Fruit fly (Drosophila melanogaster) whole organism, embryonic: ENCODE results near the gene CG5776.
A peak's percentile ranks its signal among the peaks of the same experiment; 100 is the strongest.

Experiments used
- Antp ChIP-seq: fragments of 200-800 bp; sonication (Bioruptor generic); optimal IDR thresholded peaks from 3 replicates; lab custom pipeline; 2016; ENCODE audit warnings: missing biosample characterization, missing genetic modification characterization
- CG10267 ChIP-seq: fragments of 200-800 bp; sonication (Bioruptor generic); optimal IDR thresholded peaks from 2 replicates; lab custom pipeline; 2018; ENCODE audit warnings: missing biosample characterization, mild to moderate bottlenecking, missing genetic modification characterization, moderate library complexity
- CG15011 ChIP-seq: fragments of 200-800 bp; sonication (Bioruptor generic); optimal IDR thresholded peaks from 3 replicates; lab custom pipeline; 2018; ENCODE audit warnings: missing biosample characterization, mild to moderate bottlenecking, missing genetic modification characterization
- CG15479 ChIP-seq: fragments of 200-800 bp; sonication (Bioruptor generic); optimal IDR thresholded peaks from 3 replicates; lab custom pipeline; 2019; ENCODE audit warnings: missing biosample characterization, mild to moderate bottlenecking, missing genetic modification characterization, moderate library complexity
- CG2199 ChIP-seq: fragments of 200-800 bp; sonication (Bioruptor generic); IDR thresholded peaks from 3 replicates; pipeline ENCODE4 v1.3.6; 2022; ENCODE audit warnings: missing biosample characterization, missing genetic modification characterization
- CG34224 ChIP-seq: fragments of 200-800 bp; sonication (Bioruptor generic); IDR thresholded peaks from 3 replicates; pipeline ENCODE4 v1.3.6; 2022; ENCODE audit warnings: missing biosample characterization, missing genetic modification characterization; ENCODE audit not compliant: partially characterized antibody
- CG34376 ChIP-seq: fragments of 200-800 bp; sonication (Bioruptor generic); optimal IDR thresholded peaks from 2 replicates; lab custom pipeline; 2018; ENCODE audit warnings: missing biosample characterization, mild to moderate bottlenecking, missing genetic modification characterization
- CG4282 ChIP-seq: fragments of 200-800 bp; sonication (Bioruptor generic); optimal IDR thresholded peaks from 2 replicates; lab custom pipeline; 2016; ENCODE audit warnings: missing biosample characterization, missing genetic modification characterization
- CG4617 ChIP-seq: fragments of 200-800 bp; sonication (Bioruptor generic); optimal IDR thresholded peaks from 3 replicates; lab custom pipeline; 2016; ENCODE audit warnings: missing biosample characterization, missing genetic modification characterization, borderline replicate concordance
- CG4730 ChIP-seq: fragments of 200-800 bp; sonication (Bioruptor generic); IDR thresholded peaks from 2 replicates; pipeline ENCODE4 v1.3.6; 2022; ENCODE audit warnings: missing biosample characterization, missing genetic modification characterization
- CG6254 ChIP-seq: fragments of 200-800 bp; sonication (Bioruptor generic); optimal IDR thresholded peaks from 3 replicates; lab custom pipeline; 2017; ENCODE audit warnings: mild to moderate bottlenecking, missing biosample characterization, missing genetic modification reagents, missing genetic modification characterization
- CG6854 ChIP-seq: fragments of 200-800 bp; sonication (Bioruptor generic); optimal IDR thresholded peaks from 3 replicates; lab custom pipeline; 2017; ENCODE audit warnings: missing biosample characterization, mild to moderate bottlenecking, missing genetic modification characterization
- Dll ChIP-seq: fragments of 200-800 bp; sonication (Bioruptor generic); IDR thresholded peaks from 4 replicates; pipeline ENCODE4 v1.3.6; 2022; ENCODE audit warnings: missing biosample characterization, missing genetic modification characterization; ENCODE audit not compliant: partially characterized antibody
- GATAe ChIP-seq: fragments of 200-800 bp; sonication (Bioruptor generic); conservative IDR thresholded peaks from 2 replicates; pipeline ENCODE4 v1.3.6; 2022; ENCODE audit warnings: missing biosample characterization, missing genetic modification characterization
- HLH4C ChIP-seq: fragments of 200-800 bp; sonication (Bioruptor generic); IDR thresholded peaks from 3 replicates; pipeline ENCODE4 v1.3.6; 2022; ENCODE audit warnings: missing biosample characterization, missing genetic modification characterization; ENCODE audit not compliant: partially characterized antibody
- Hr3 ChIP-seq: fragments of 200-800 bp; sonication (Bioruptor generic); optimal IDR thresholded peaks from 3 replicates; lab custom pipeline; 2016; ENCODE audit warnings: missing biosample characterization, missing genetic modification characterization
- Hr39 ChIP-seq: fragments of >200 bp; optimal IDR thresholded peaks from 2 replicates; lab custom pipeline; 2017
- Hr78 ChIP-seq, 2 experiments: fragments of 200-800 bp in 1 of 2; fragments of >200 bp in 1 of 2; sonication (Bioruptor generic) in 1 of 2; optimal IDR thresholded peaks; 2 replicates each; lab custom pipeline; 2017 to 2019; ENCODE audit warnings: missing biosample characterization in 2 of 2, missing genetic modification characterization in 2 of 2, mild to moderate bottlenecking in 1 of 2, moderate library complexity in 1 of 2
- Max ChIP-seq: fragments of 200-800 bp; sonication (Bioruptor generic); optimal IDR thresholded peaks from 2 replicates; lab custom pipeline; 2016; ENCODE audit warnings: missing biosample characterization, mild to moderate bottlenecking, missing genetic modification characterization
- Mes4 ChIP-seq: fragments of 200-800 bp; sonication (Bioruptor generic); optimal IDR thresholded peaks from 2 replicates; lab custom pipeline; 2016; ENCODE audit warnings: missing biosample characterization, missing genetic modification characterization
- Opbp ChIP-seq: fragments of 200-800 bp; sonication (Bioruptor generic); IDR thresholded peaks from 3 replicates; pipeline ENCODE4 v1.3.6; 2022; ENCODE audit warnings: missing biosample characterization, missing genetic modification characterization; ENCODE audit not compliant: partially characterized antibody
- Optix ChIP-seq: fragments of 200-800 bp; sonication (Bioruptor generic); IDR thresholded peaks from 3 replicates; pipeline ENCODE4 v1.3.6; 2022; ENCODE audit warnings: missing biosample characterization, missing genetic modification characterization
- Scr ChIP-seq: fragments of 200-800 bp; sonication (Bioruptor generic); IDR thresholded peaks from 2 replicates; pipeline ENCODE4 v1.3.6; 2022; ENCODE audit warnings: missing biosample characterization, missing genetic modification characterization; ENCODE audit not compliant: partially characterized antibody
- Spps ChIP-seq: fragments of 200-800 bp; sonication (Bioruptor generic); optimal IDR thresholded peaks from 2 replicates; lab custom pipeline; 2018; ENCODE audit warnings: missing biosample characterization, mild to moderate bottlenecking, missing genetic modification characterization
- bsh ChIP-seq, 2 experiments: fragments of 200-800 bp; sonication (Bioruptor generic); optimal IDR thresholded peaks; 2 replicates each; lab custom pipeline; 2017 to 2018; ENCODE audit warnings: mild to moderate bottlenecking in 2 of 2, missing biosample characterization in 2 of 2, missing genetic modification characterization in 2 of 2, moderate library complexity in 1 of 2
- emc ChIP-seq: fragments of 200-800 bp; sonication (Bioruptor generic); optimal IDR thresholded peaks from 2 replicates; lab custom pipeline; 2016; ENCODE audit warnings: missing biosample characterization, missing genetic modification characterization
- exex ChIP-seq: fragments of 200-800 bp; sonication (Bioruptor generic); optimal IDR thresholded peaks from 4 replicates; lab custom pipeline; 2018; ENCODE audit warnings: missing biosample characterization, mild to moderate bottlenecking, missing genetic modification characterization, moderate library complexity
- gcm ChIP-seq: fragments of 200-800 bp; sonication (Bioruptor generic); optimal IDR thresholded peaks from 2 replicates; lab custom pipeline; 2019; ENCODE audit warnings: missing biosample characterization, mild to moderate bottlenecking, missing genetic modification characterization, moderate library complexity
- h ChIP-seq: fragments of >200 bp; optimal IDR thresholded peaks from 2 replicates; lab custom pipeline; 2017
- knrl ChIP-seq: fragments of 200-800 bp; sonication (Bioruptor generic); IDR thresholded peaks from 3 replicates; pipeline ENCODE4 v1.3.6; 2022; ENCODE audit warnings: missing biosample characterization, missing genetic modification characterization; ENCODE audit not compliant: partially characterized antibody
- mirr ChIP-seq: fragments of 200-800 bp; sonication (Bioruptor generic); optimal IDR thresholded peaks from 3 replicates; lab custom pipeline; 2018; ENCODE audit warnings: missing biosample characterization, mild to moderate bottlenecking, missing genetic modification characterization
- nom ChIP-seq: fragments of 200-800 bp; sonication (Bioruptor generic); optimal IDR thresholded peaks from 2 replicates; lab custom pipeline; 2017; ENCODE audit warnings: missing biosample characterization, missing genetic modification characterization, mild to moderate bottlenecking, moderate library complexity, missing genetic modification reagents
- oc ChIP-seq: fragments of 200-800 bp; sonication (Bioruptor generic); optimal IDR thresholded peaks from 2 replicates; lab custom pipeline; 2018; ENCODE audit warnings: missing biosample characterization, mild to moderate bottlenecking, missing genetic modification characterization, moderate library complexity
- pan ChIP-seq, 4 experiments: fragments of >200 bp in 3 of 4; fragments of 200-800 bp in 1 of 4; sonication (Bioruptor generic) in 1 of 4; optimal IDR thresholded peaks in 3 of 4; IDR thresholded peaks in 1 of 4; 2 replicates each; pipeline versions ENCODE4 v1.3.6 to Lab custom; 2017 to 2022; ENCODE audit warnings: missing biosample characterization in 2 of 4, missing genetic modification characterization in 2 of 4, mixed read lengths in 1 of 4
- row ChIP-seq: fragments of 200-800 bp; sonication (Bioruptor generic); IDR thresholded peaks from 3 replicates; pipeline ENCODE4 v1.3.6; 2022; ENCODE audit warnings: missing biosample characterization, missing genetic modification characterization
- shn ChIP-seq: fragments of 200-800 bp; sonication (Bioruptor generic); optimal IDR thresholded peaks from 3 replicates; lab custom pipeline; 2016; ENCODE audit warnings: missing biosample characterization, missing genetic modification characterization
- tio ChIP-seq: fragments of 200-800 bp; sonication (Bioruptor generic); optimal IDR thresholded peaks from 2 replicates; lab custom pipeline; 2017; ENCODE audit warnings: missing biosample characterization, missing genetic modification characterization, inconsistent platforms
- vnd ChIP-seq: fragments of 200-800 bp; sonication (Bioruptor generic); IDR thresholded peaks from 3 replicates; pipeline ENCODE4 v1.3.6; 2022; ENCODE audit warnings: missing biosample characterization, missing genetic modification characterization; ENCODE audit not compliant: partially characterized antibody
- wor ChIP-seq: fragments of 200-800 bp; sonication (Bioruptor generic); IDR thresholded peaks from 2 replicates; pipeline ENCODE4 v1.3.6; 2022; ENCODE audit warnings: missing biosample characterization, missing genetic modification characterization

The CG5776 gene

dm6 chr2L:12707540-12707939 is 3.3 kb upstream of the CG5776 start, which contains the start of the genes CG6180 and CG15484 (continued):
- TF ChIP-seq emc, result no peak
- no peak for TF ChIP-seq CG6254 (GFP tag; lab: Kevin White, UChicago)
- TF ChIP-seq bsh (GFP tag; optimal IDR thresholded peaks at IDR 0.05; lab: Kevin White, UChicago), result no peak
- TF ChIP-seq gcm, result no peak
- no peak for TF ChIP-seq Spps (tag; lab: Kevin White, UChicago)
- peak; percentile 59; the same call in 2 of the 4 replicates for TF ChIP-seq Dll (GFP tag; lab: Robert Waterston, UW)
- no peak for TF ChIP-seq wor (GFP tag; lab: Robert Waterston, UW)
- TF ChIP-seq vnd (GFP tag; lab: Robert Waterston, UW), result 0 out of 3 replicates have a peak, but pooled peaks have one; percentile 30
- TF ChIP-seq Hr3 (GFP tag; lab: Kevin White, UChicago), result no peak
- TF ChIP-seq HLH4C (GFP tag; lab: Robert Waterston, UW), result peak; percentile 60
- peak; percentile 48; the same call in 2 of the 3 replicates for TF ChIP-seq CG34224 (GFP tag; lab: Robert Waterston, UW)
- TF ChIP-seq Optix (GFP tag; lab: Robert Waterston, UW), result no peak
- TF ChIP-seq CG10267 (tag; lab: Kevin White, UChicago), result peak; percentile 16
- TF ChIP-seq Max (GFP tag; lab: Kevin White, UChicago), result no peak
- TF ChIP-seq knrl (GFP tag; lab: Robert Waterston, UW), result peak; percentile 34; the same call in 1 of the 3 replicates
- peak; percentile 47 for TF ChIP-seq CG4617 (GFP tag; lab: Kevin White, UChicago)
- TF ChIP-seq h (lab: Kevin White, UChicago), result no peak
- TF ChIP-seq CG4730 (GFP tag; lab: Robert Waterston, UW), result no peak
- TF ChIP-seq Mes4 (GFP tag; lab: Kevin White, UChicago), result no peak
- TF ChIP-seq tio, result no peak
- no peak for TF ChIP-seq CG15011
- TF ChIP-seq CG6854, result no peak
- TF ChIP-seq CG15479 (GFP tag; lab: Kevin White, UChicago), result no peak
- no peak for TF ChIP-seq CG4282 (GFP tag; lab: Kevin White, UChicago)
- TF ChIP-seq Scr, result peak; percentile 58
- TF ChIP-seq Hr39 (lab: Kevin White, UChicago), result no peak
- no peak for TF ChIP-seq pan (optimal IDR thresholded peaks at IDR 0.05; lab: Kevin White, UChicago)
- TF ChIP-seq pan (GFP tag; optimal IDR thresholded peaks at IDR 0.05 in 1 of 2, IDR thresholded peaks at IDR 0.05 in 1 of 2), result no peak
- TF ChIP-seq Opbp (GFP tag; lab: Robert Waterston, UW), result peak; percentile 23; the same call in 1 of the 3 replicates
- TF ChIP-seq Antp (GFP tag; lab: Kevin White, UChicago), result no peak
- TF ChIP-seq shn (GFP tag; lab: Kevin White, UChicago), result no peak

- peak; percentile 26 for TF ChIP-seq exex (tag; lab: Kevin White, UChicago)
- TF ChIP-seq nom (GFP tag; lab: Kevin White, UChicago), result peak; percentile 13
- no peak for TF ChIP-seq CG2199 (GFP tag; lab: Robert Waterston, UW)
- peak; percentile 12 for TF ChIP-seq CG34376 (GFP tag; lab: Kevin White, UChicago)
- TF ChIP-seq oc (tag; lab: Kevin White, UChicago), result no peak
- TF ChIP-seq Hr78 (GFP tag; optimal IDR thresholded peaks at IDR 0.05; lab: Kevin White, UChicago), result peak in 1 of 2 experiments; percentile 88
- 0 out of 2 replicates have a peak, but pooled peaks have one; percentile 9 for TF ChIP-seq GATAe
- peak; percentile 14 for TF ChIP-seq mirr (GFP tag; lab: Kevin White, UChicago)
- peak; percentile 16; the same call in 1 of the 3 replicates for TF ChIP-seq row
- TF ChIP-seq, all 482 proteins: peak for 7
Observed at dm6 chr2L:12705376-12705775, 1.1 kb upstream of the CG5776 start.
